Fruit fly (Drosophila melanogaster) whole organism, prepupa: Measurements from ENCODE around the gene CG15717.

Experiments used
- Blimp-1 ChIP-seq: fragments of 200-800 bp; sonication (Bioruptor generic); optimal IDR thresholded peaks from 3 replicates; lab custom pipeline; 2017; ENCODE audit warnings: missing biosample characterization, missing genetic modification characterization, mild to moderate bottlenecking, moderate library complexity, missing genetic modification reagents
- CG10631 ChIP-seq: fragments of 200-800 bp; sonication (Bioruptor generic); optimal IDR thresholded peaks from 2 replicates; lab custom pipeline; 2016; ENCODE audit warnings: missing biosample characterization, missing genetic modification characterization
- CG10669 ChIP-seq: fragments of 200-800 bp; sonication (Bioruptor generic); optimal IDR thresholded peaks from 3 replicates; lab custom pipeline; 2018; ENCODE audit warnings: missing biosample characterization, mild to moderate bottlenecking, missing genetic modification characterization, moderate library complexity
- CG11294 ChIP-seq: fragments of 200-800 bp; sonication (Bioruptor generic); IDR thresholded peaks from 2 replicates; pipeline ENCODE4 v1.3.6; 2022; ENCODE audit warnings: missing biosample characterization, missing genetic modification characterization
- CG11762 ChIP-seq: fragments of 200-800 bp; sonication (Bioruptor generic); optimal IDR thresholded peaks from 3 replicates; lab custom pipeline; 2016; ENCODE audit warnings: missing biosample characterization, missing genetic modification characterization; ENCODE audit not compliant: insufficient read depth
- CG11902 ChIP-seq: fragments of 200-800 bp; sonication (Bioruptor generic); optimal IDR thresholded peaks from 3 replicates; lab custom pipeline; 2016; ENCODE audit warnings: missing biosample characterization, missing genetic modification characterization
- CG15336 ChIP-seq: fragments of 200-800 bp; sonication (Bioruptor generic); IDR thresholded peaks from 2 replicates; pipeline ENCODE4 v1.3.6; 2022; ENCODE audit warnings: missing biosample characterization, missing genetic modification characterization
- CG1621 ChIP-seq: fragments of 200-800 bp; sonication (Bioruptor generic); optimal IDR thresholded peaks from 3 replicates; lab custom pipeline; 2018; ENCODE audit warnings: missing biosample characterization, mild to moderate bottlenecking, missing genetic modification characterization
- CG16779 ChIP-seq: fragments of 200-800 bp; sonication (Bioruptor generic); optimal IDR thresholded peaks from 3 replicates; lab custom pipeline; 2017; ENCODE audit warnings: missing biosample characterization, mild to moderate bottlenecking, missing genetic modification characterization
- CG3032 ChIP-seq: fragments of 200-800 bp; optimal IDR thresholded peaks from 2 replicates; lab custom pipeline; 2019; ENCODE audit warnings: missing biosample characterization, mild to moderate bottlenecking, missing genetic modification characterization, moderate library complexity
- CG31627 ChIP-seq: fragments of 200-800 bp; sonication (Bioruptor generic); optimal IDR thresholded peaks from 3 replicates; lab custom pipeline; 2016; ENCODE audit warnings: missing biosample characterization, missing genetic modification characterization
- CG34406 ChIP-seq: fragments of 200-800 bp; sonication (Bioruptor generic); optimal IDR thresholded peaks from 3 replicates; lab custom pipeline; 2016; ENCODE audit warnings: missing biosample characterization, missing genetic modification characterization
- CG3919 ChIP-seq: fragments of 200-800 bp; sonication (Bioruptor generic); optimal IDR thresholded peaks from 3 replicates; lab custom pipeline; 2016; ENCODE audit warnings: missing biosample characterization, missing genetic modification characterization
- CG4318 ChIP-seq: fragments of 200-800 bp; sonication (Bioruptor generic); optimal IDR thresholded peaks from 3 replicates; lab custom pipeline; 2017; ENCODE audit warnings: missing biosample characterization, mild to moderate bottlenecking, missing genetic modification characterization
- CG6163 ChIP-seq: fragments of 200-800 bp; sonication (Bioruptor generic); IDR thresholded peaks from 3 replicates; pipeline ENCODE4 v1.3.6; 2022; ENCODE audit warnings: missing biosample characterization, missing genetic modification characterization
- CG6276 ChIP-seq: fragments of 200-800 bp; sonication (Bioruptor generic); optimal IDR thresholded peaks from 2 replicates; lab custom pipeline; 2017; ENCODE audit warnings: missing biosample characterization, mild to moderate bottlenecking, missing genetic modification characterization
- CG6808 ChIP-seq: fragments of 200-800 bp; sonication (Bioruptor generic); optimal IDR thresholded peaks from 3 replicates; lab custom pipeline; 2017; ENCODE audit warnings: missing biosample characterization, missing genetic modification characterization, mild to moderate bottlenecking, moderate library complexity, missing genetic modification reagents
- CG6854 ChIP-seq: fragments of 200-800 bp; sonication (Bioruptor generic); optimal IDR thresholded peaks from 2 replicates; lab custom pipeline; 2017; ENCODE audit warnings: missing biosample characterization, mild to moderate bottlenecking, missing genetic modification characterization
- CG7368 ChIP-seq: fragments of 200-800 bp; sonication (Bioruptor generic); optimal IDR thresholded peaks from 3 replicates; lab custom pipeline; 2016; ENCODE audit warnings: missing biosample characterization, missing genetic modification characterization
- CG8319 ChIP-seq: fragments of 200-800 bp; sonication (Bioruptor generic); optimal IDR thresholded peaks from 3 replicates; lab custom pipeline; 2016; ENCODE audit warnings: missing biosample characterization, missing genetic modification characterization
- CG8632 ChIP-seq: fragments of 200-800 bp; sonication (Bioruptor generic); optimal IDR thresholded peaks from 3 replicates; lab custom pipeline; 2016; ENCODE audit warnings: missing biosample characterization, missing genetic modification characterization
- Eip78C ChIP-seq: fragments of 200-800 bp; sonication (Bioruptor generic); peaks from one replicate; lab custom pipeline; 2016; ENCODE audit warnings: missing biosample characterization, missing genetic modification characterization
- Eip93F ChIP-seq: fragments of 200-800 bp; sonication (Bioruptor generic); optimal IDR thresholded peaks from 2 replicates; lab custom pipeline; 2016; ENCODE audit warnings: missing biosample characterization, mild to moderate bottlenecking, missing genetic modification characterization
- Ets21C ChIP-seq: fragments of 200-800 bp; sonication (Bioruptor generic); optimal IDR thresholded peaks from 3 replicates; lab custom pipeline; 2016; ENCODE audit warnings: missing biosample characterization, missing genetic modification characterization
- Ets96B ChIP-seq: fragments of 200-800 bp; optimal IDR thresholded peaks from 2 replicates; lab custom pipeline; 2019; ENCODE audit warnings: missing biosample characterization, mild to moderate bottlenecking, missing genetic modification characterization, moderate library complexity
- Gug ChIP-seq: fragments of 200-800 bp; sonication (Bioruptor generic); IDR thresholded peaks from 2 replicates; pipeline ENCODE4 v1.3.6; 2022; ENCODE audit warnings: missing biosample characterization, missing genetic modification characterization
- Hr4 ChIP-seq: fragments of 200-800 bp; sonication (Bioruptor generic); optimal IDR thresholded peaks from 3 replicates; lab custom pipeline; 2016; ENCODE audit warnings: missing biosample characterization, missing genetic modification characterization
- Lpt ChIP-seq: fragments of 200-800 bp; sonication (Bioruptor generic); optimal IDR thresholded peaks from 3 replicates; lab custom pipeline; 2016; ENCODE audit warnings: missing biosample characterization, missing genetic modification characterization
- Met ChIP-seq: fragments of 200-800 bp; sonication (Bioruptor generic); optimal IDR thresholded peaks from 3 replicates; lab custom pipeline; 2016; ENCODE audit warnings: missing biosample characterization, missing genetic modification characterization
- OdsH ChIP-seq: fragments of 200-800 bp; sonication (Bioruptor generic); optimal IDR thresholded peaks from 3 replicates; lab custom pipeline; 2016; ENCODE audit warnings: missing biosample characterization, missing genetic modification characterization
- Smox ChIP-seq: fragments of 200-800 bp; sonication (Bioruptor generic); optimal IDR thresholded peaks from 3 replicates; lab custom pipeline; 2016; ENCODE audit warnings: missing biosample characterization, missing genetic modification characterization
- Sox102F ChIP-seq: fragments of 200-800 bp; sonication (Bioruptor generic); optimal IDR thresholded peaks from 2 replicates; lab custom pipeline; 2016; ENCODE audit warnings: missing biosample characterization, mild to moderate bottlenecking, missing genetic modification characterization
- Sox14 ChIP-seq: fragments of 200-800 bp; sonication (Bioruptor generic); optimal IDR thresholded peaks from 3 replicates; lab custom pipeline; 2016; ENCODE audit warnings: missing biosample characterization, missing genetic modification characterization
- Sox15 ChIP-seq: fragments of 200-800 bp; sonication (Bioruptor generic); optimal IDR thresholded peaks from 3 replicates; lab custom pipeline; 2016; ENCODE audit warnings: missing biosample characterization, missing genetic modification characterization
- acj6 ChIP-seq: fragments of 200-800 bp; sonication (Bioruptor generic); optimal IDR thresholded peaks from 3 replicates; lab custom pipeline; 2016; ENCODE audit warnings: missing biosample characterization, missing genetic modification characterization
- cyc ChIP-seq: fragments of 200-800 bp; sonication (Bioruptor generic); optimal IDR thresholded peaks from 3 replicates; lab custom pipeline; 2016; ENCODE audit warnings: missing biosample characterization, missing genetic modification characterization
- dsx ChIP-seq: fragments of 200-800 bp; optimal IDR thresholded peaks from 3 replicates; lab custom pipeline; 2019; ENCODE audit warnings: missing biosample characterization, mild to moderate bottlenecking, missing genetic modification characterization, moderate library complexity; ENCODE audit not compliant: poor library complexity, severe bottlenecking
- fd59A ChIP-seq: fragments of 200-800 bp; sonication (Bioruptor generic); optimal IDR thresholded peaks from 2 replicates; lab custom pipeline; 2017; ENCODE audit warnings: missing biosample characterization, mild to moderate bottlenecking, missing genetic modification characterization, missing genetic modification reagents
- fd85E ChIP-seq: fragments of 200-800 bp; sonication (Bioruptor generic); optimal IDR thresholded peaks from 3 replicates; lab custom pipeline; 2016; ENCODE audit warnings: missing biosample characterization, missing genetic modification characterization
- lz ChIP-seq: fragments of 200-800 bp; sonication (Bioruptor generic); optimal IDR thresholded peaks from 3 replicates; lab custom pipeline; 2016; ENCODE audit warnings: missing biosample characterization, missing genetic modification characterization
- net ChIP-seq: fragments of 200-800 bp; sonication (Bioruptor generic); optimal IDR thresholded peaks from 3 replicates; lab custom pipeline; 2016; ENCODE audit warnings: missing biosample characterization, missing genetic modification characterization
- pdm3 ChIP-seq: fragments of 200-800 bp; sonication (Bioruptor generic); optimal IDR thresholded peaks from 3 replicates; lab custom pipeline; 2016; ENCODE audit warnings: missing biosample characterization, missing genetic modification characterization
- salr ChIP-seq, 2 experiments: fragments of 200-800 bp; sonication (Bioruptor generic); optimal IDR thresholded peaks; 3 replicates each; lab custom pipeline; 2016 to 2018; ENCODE audit warnings: missing biosample characterization in 2 of 2, missing genetic modification characterization in 2 of 2, mild to moderate bottlenecking in 1 of 2
- svp ChIP-seq: fragments of 200-800 bp; sonication (Bioruptor generic); peaks from one replicate; lab custom pipeline; 2016; ENCODE audit warnings: missing biosample characterization, missing genetic modification characterization
- topi ChIP-seq: fragments of 200-800 bp; sonication (Bioruptor generic); optimal IDR thresholded peaks from 3 replicates; lab custom pipeline; 2016; ENCODE audit warnings: missing biosample characterization, missing genetic modification characterization
- vri ChIP-seq: fragments of 200-800 bp; sonication (Bioruptor generic); optimal IDR thresholded peaks from 3 replicates; lab custom pipeline; 2016; ENCODE audit warnings: missing biosample characterization, mild to moderate bottlenecking, missing genetic modification characterization

Gene CG15717

dm6 chrX:13094085-13094764 is 34.5 kb upstream of the CG15717 start, which contains the start of gene CG2200 (continued):
- TF ChIP-seq fd59A (GFP tag; lab: Kevin White, UChicago) (no peak), CG8319 (GFP tag; lab: Kevin White, UChicago) (peak; percentile 59), CG31627 (GFP tag; lab: Kevin White, UChicago) (peak; percentile 74), Eip93F (no peak), CG15336 (GFP tag; lab: Robert Waterston, UW) (peak; percentile 63), OdsH (peak; percentile 71), Sox15 (GFP tag; lab: Kevin White, UChicago) (peak; percentile 62), Ets21C (GFP tag; lab: Kevin White, UChicago) (peak; percentile 72), Blimp-1 (GFP tag; lab: Kevin White, UChicago) (peak; percentile 2), CG11902 (GFP tag; lab: Kevin White, UChicago) (peak; percentile 35), Sox14 (GFP tag; lab: Kevin White, UChicago) (peak; percentile 76), CG10631 (GFP tag; lab: Kevin White, UChicago) (peak; percentile 64), CG16779 (tag; lab: Kevin White, UChicago) (no peak), Eip78C (GFP tag; lab: Kevin White, UChicago) (peak; percentile 88), CG6808 (peak; percentile 63), CG3919 (GFP tag; lab: Kevin White, UChicago) (peak; percentile 72), Gug (GFP tag; lab: Robert Waterston, UW) (peak; percentile 53), cyc (GFP tag; lab: Kevin White, UChicago) (peak; percentile 72), acj6 (GFP tag; lab: Kevin White, UChicago) (peak; percentile 70), pdm3 (peak; percentile 81), CG7368 (GFP tag; lab: Kevin White, UChicago) (peak; percentile 71), fd85E (GFP tag; lab: Kevin White, UChicago) (peak; percentile 36), net (GFP tag; lab: Kevin White, UChicago) (peak; percentile 66), svp (GFP tag; lab: Kevin White, UChicago) (peak; percentile 93), CG3032 (peak; percentile 66), Ets96B (peak; percentile 39), Sox102F (GFP tag; lab: Kevin White, UChicago) (peak; percentile 82)

- peak; percentile 35; the same call in 1 of the 2 replicates for TF ChIP-seq Gug (GFP tag; lab: Robert Waterston, UW)
- peak; percentile 42 for TF ChIP-seq Eip93F
- peak; percentile 48 for TF ChIP-seq Blimp-1 (GFP tag; lab: Kevin White, UChicago)
- TF ChIP-seq salr (GFP tag; optimal IDR thresholded peaks at IDR 0.05; lab: Kevin White, UChicago), result peak in 1 of 2 experiments; percentile 8
- TF ChIP-seq CG16779 (tag; lab: Kevin White, UChicago), result no peak
- TF ChIP-seq CG1621 (tag; lab: Kevin White, UChicago), result no peak
- TF ChIP-seq CG6163, result peak; percentile 84
- peak; percentile 41 for TF ChIP-seq CG31627 (GFP tag; lab: Kevin White, UChicago)
- peak; percentile 59 for TF ChIP-seq Sox102F (GFP tag; lab: Kevin White, UChicago)
- no peak for TF ChIP-seq CG4318 (GFP tag; lab: Kevin White, UChicago)
- TF ChIP-seq CG11762 (GFP tag; lab: Kevin White, UChicago), result no peak
- no peak for TF ChIP-seq CG6808
- TF ChIP-seq CG34406 (GFP tag; lab: Kevin White, UChicago), result peak; percentile 72
- peak; percentile 50 for TF ChIP-seq net (GFP tag; lab: Kevin White, UChicago)
- no peak for TF ChIP-seq Hr4 (GFP tag; lab: Kevin White, UChicago)
- TF ChIP-seq vri, result peak; percentile 55
- TF ChIP-seq CG11902 (GFP tag; lab: Kevin White, UChicago), result peak; percentile 14
- TF ChIP-seq CG11294, result peak; percentile 56; the same call in 1 of the 2 replicates
- peak; percentile 1 for TF ChIP-seq Lpt
- peak; percentile 68 for TF ChIP-seq lz
- peak; percentile 6 for TF ChIP-seq CG6276
- TF ChIP-seq CG7368 (GFP tag; lab: Kevin White, UChicago), result peak; percentile 34
- peak; percentile 27 for TF ChIP-seq Ets21C (GFP tag; lab: Kevin White, UChicago)
- TF ChIP-seq svp (GFP tag; lab: Kevin White, UChicago), result peak; percentile 84
- peak; percentile 73 for TF ChIP-seq topi
- peak; percentile 42 for TF ChIP-seq Smox
- peak; percentile 65 for TF ChIP-seq CG15336 (GFP tag; lab: Robert Waterston, UW)
- peak; percentile 63 for TF ChIP-seq CG6854 (GFP tag; lab: Kevin White, UChicago)
- TF ChIP-seq fd85E (GFP tag; lab: Kevin White, UChicago), result no peak
- peak; percentile 60 for TF ChIP-seq OdsH
- peak; percentile 50 for TF ChIP-seq Eip78C (GFP tag; lab: Kevin White, UChicago)
- peak; percentile 43 for TF ChIP-seq Met
- TF ChIP-seq CG8632 (GFP tag; lab: Kevin White, UChicago), result peak; percentile 64
- TF ChIP-seq dsx (GFP tag; lab: Kevin White, UChicago), result peak; percentile 36
- TF ChIP-seq CG10669 (GFP tag; lab: Kevin White, UChicago), result peak; percentile 36
These were observed 28.8 kb upstream of the CG15717 start for dm6 chrX:13099919-13100318.
